Worm (Caenorhabditis elegans) whole organism, L4 larva: ENCODE results near the gene R04A9.1.
A peak's percentile ranks its signal among the peaks of the same experiment; 100 is the strongest.

Source experiments
- D1046.2 ChIP-seq: fragments of 200-800 bp; sonication (Bioruptor generic); IDR thresholded peaks from 2 replicates; pipeline ENCODE4 v1.3.6; 2022; ENCODE audit warnings: missing genetic modification characterization, missing compliant biosample characterization
- F44E2.7 ChIP-seq: fragments of 200-800 bp; sonication (Bioruptor generic); IDR thresholded peaks from 2 replicates; pipeline ENCODE4 v2.1.2; 2022; ENCODE audit warnings: missing genetic modification characterization, missing compliant biosample characterization
- F49E8.2 ChIP-seq: sonication (generic microtip); optimal IDR thresholded peaks from 2 replicates; lab custom pipeline; 2016; ENCODE audit warnings: missing compliant biosample characterization, mild to moderate bottlenecking, missing genetic modification characterization, borderline replicate concordance
- T20F7.1 ChIP-seq: fragments of 200-800 bp; sonication (Bioruptor generic); optimal IDR thresholded peaks from 2 replicates; lab custom pipeline; 2018; ENCODE audit warnings: mild to moderate bottlenecking, missing genetic modification characterization, missing compliant biosample characterization
- T26A8.4 ChIP-seq: fragments of 200-800 bp; sonication (Bioruptor generic); IDR thresholded peaks from 2 replicates; pipeline ENCODE4 v1.3.6; 2022; ENCODE audit warnings: missing genetic modification characterization, missing compliant biosample characterization
- aha-1 ChIP-seq: fragments of 150-350 bp; peaks from one replicate; lab custom pipeline; 2014; ENCODE audit warnings: missing biosample characterization, missing genetic modification characterization
- aly-2 ChIP-seq: sonication (generic microtip); optimal IDR thresholded peaks from 2 replicates; lab custom pipeline; 2018; ENCODE audit warnings: missing biosample characterization, missing genetic modification characterization
- ama-1 ChIP-seq: fragments of 150-350 bp; optimal IDR thresholded peaks from 2 replicates; lab custom pipeline; 2014; ENCODE audit warnings: inconsistent platforms, mixed read lengths
- attf-4 ChIP-seq: sonication (generic microtip); optimal IDR thresholded peaks from 3 replicates; lab custom pipeline; 2017; ENCODE audit warnings: missing biosample characterization, missing genetic modification characterization
- ceh-20 ChIP-seq: fragments of 200-800 bp; sonication (Bioruptor generic); IDR thresholded peaks from 2 replicates; pipeline ENCODE4 v1.3.6; 2022; ENCODE audit warnings: missing genetic modification reagents, missing genetic modification characterization, missing compliant biosample characterization
- ceh-32 ChIP-seq: sonication (generic microtip); optimal IDR thresholded peaks from 2 replicates; lab custom pipeline; 2016; ENCODE audit warnings: mild to moderate bottlenecking, missing genetic modification characterization, missing compliant biosample characterization; ENCODE audit not compliant: poor library complexity
- ctbp-1 ChIP-seq: fragments of 200-800 bp; sonication (Bioruptor generic); IDR thresholded peaks from 2 replicates; pipeline ENCODE4 v1.3.6; 2022; ENCODE audit warnings: missing genetic modification reagents, missing genetic modification characterization, missing compliant biosample characterization
- daf-12 ChIP-seq: fragments of 150-350 bp; optimal IDR thresholded peaks from 2 replicates; lab custom pipeline; 2014; ENCODE audit warnings: missing biosample characterization, missing genetic modification reagents, missing genetic modification characterization
- daf-19 ChIP-seq: fragments of 200-800 bp; sonication (Bioruptor generic); conservative IDR thresholded peaks from 2 replicates; pipeline ENCODE4 v1.3.6; 2022; ENCODE audit warnings: missing genetic modification characterization, missing compliant biosample characterization
- dmd-6 ChIP-seq: fragments of 200-800 bp; sonication (Bioruptor generic); IDR thresholded peaks from 2 replicates; pipeline ENCODE4 v1.3.6; 2022; ENCODE audit warnings: missing genetic modification reagents, missing genetic modification characterization, missing compliant biosample characterization
- duxl-1 ChIP-seq: sonication (generic microtip); optimal IDR thresholded peaks from 2 replicates; lab custom pipeline; 2016; ENCODE audit warnings: mild to moderate bottlenecking, missing genetic modification characterization, moderate library complexity, missing compliant biosample characterization; ENCODE audit not compliant: poor library complexity
- dve-1 ChIP-seq: sonication (generic microtip); optimal IDR thresholded peaks from 2 replicates; lab custom pipeline; 2017; ENCODE audit warnings: antibody characterized with exemption, mild to moderate bottlenecking, missing genetic modification characterization, missing compliant biosample characterization; ENCODE audit not compliant: insufficient read depth
- egl-43 ChIP-seq: fragments of 200-800 bp; sonication (Bioruptor generic); IDR thresholded peaks from 2 replicates; pipeline ENCODE4 v1.3.6; 2022; ENCODE audit warnings: missing genetic modification reagents, missing genetic modification characterization, missing compliant biosample characterization
- hif-1 ChIP-seq, 2 experiments: sonication (generic microtip); optimal IDR thresholded peaks; 2 replicates each; lab custom pipeline; 2016 to 2017; ENCODE audit warnings: missing compliant biosample characterization in 2 of 2, missing genetic modification characterization in 2 of 2, missing genetic modification reagents in 2 of 2, missing genotype in 2 of 2, mild to moderate bottlenecking in 1 of 2
- hlh-11 ChIP-seq: fragments of 200-800 bp; sonication (Bioruptor generic); optimal IDR thresholded peaks from 2 replicates; lab custom pipeline; 2018; ENCODE audit warnings: mild to moderate bottlenecking, missing genetic modification characterization, missing compliant biosample characterization
- hmg-1.1 ChIP-seq: fragments of 200-800 bp; sonication (Bioruptor generic); IDR thresholded peaks from 2 replicates; pipeline ENCODE4 v1.3.6; 2022; ENCODE audit warnings: missing genetic modification reagents, missing genetic modification characterization, missing compliant biosample characterization
- lim-7 ChIP-seq: fragments of 200-800 bp; sonication (Bioruptor generic); IDR thresholded peaks from 2 replicates; pipeline ENCODE4 v1.3.6; 2022; ENCODE audit warnings: missing genetic modification characterization, missing compliant biosample characterization
- lin-29 ChIP-seq: fragments of 200-800 bp; sonication (Bioruptor generic); IDR thresholded peaks from 2 replicates; pipeline ENCODE4 v1.3.6; 2022; ENCODE audit warnings: missing genetic modification reagents, missing genetic modification characterization, missing compliant biosample characterization
- lin-39 ChIP-seq: fragments of 150-350 bp; optimal IDR thresholded peaks from 2 replicates; lab custom pipeline; 2014; ENCODE audit warnings: missing biosample characterization, missing genetic modification reagents, missing genetic modification characterization
- lir-3 ChIP-seq: sonication (generic microtip); optimal IDR thresholded peaks from 2 replicates; lab custom pipeline; 2016; ENCODE audit warnings: mild to moderate bottlenecking, missing genetic modification characterization, missing compliant biosample characterization
- lsy-2 ChIP-seq, 2 experiments: fragments of 150-350 bp in 1 of 2; sonication (generic microtip) in 1 of 2; optimal IDR thresholded peaks; 2 replicates each; lab custom pipeline; 2014 to 2017; ENCODE audit warnings: missing biosample characterization in 2 of 2, missing genetic modification characterization in 2 of 2
- mdt-29 ChIP-seq: fragments of 200-800 bp; sonication (Bioruptor generic); IDR thresholded peaks from 2 replicates; pipeline ENCODE4 v1.3.6; 2022; ENCODE audit warnings: missing genetic modification reagents, missing genetic modification characterization, missing compliant biosample characterization
- mxl-3 ChIP-seq: fragments of 200-800 bp; sonication (Bioruptor generic); optimal IDR thresholded peaks from 2 replicates; lab custom pipeline; 2018; ENCODE audit warnings: mild to moderate bottlenecking, missing genetic modification characterization, missing compliant biosample characterization
- nhr-102 ChIP-seq: sonication (generic microtip); optimal IDR thresholded peaks from 2 replicates; lab custom pipeline; 2016; ENCODE audit warnings: mild to moderate bottlenecking, missing genetic modification characterization, moderate library complexity, missing compliant biosample characterization
- nhr-111 ChIP-seq: fragments of 200-800 bp; sonication (Bioruptor generic); optimal IDR thresholded peaks from 2 replicates; lab custom pipeline; 2018; ENCODE audit warnings: mild to moderate bottlenecking, missing genetic modification characterization, missing compliant biosample characterization
- nhr-237 ChIP-seq: sonication (generic microtip); optimal IDR thresholded peaks from 2 replicates; lab custom pipeline; 2017; ENCODE audit warnings: missing biosample characterization, missing genetic modification characterization
- pha-4 ChIP-seq, 2 experiments: fragments of 150-350 bp in 1 of 2; fragments of 200-800 bp in 1 of 2; sonication (Bioruptor generic) in 1 of 2; IDR thresholded peaks in 1 of 2; optimal IDR thresholded peaks in 1 of 2; 2 replicates each; pipeline versions ENCODE4 v1.3.6 to Lab custom; 2014 to 2022; ENCODE audit warnings: missing genetic modification characterization in 2 of 2, missing genetic modification reagents in 2 of 2, missing biosample characterization in 1 of 2, missing compliant biosample characterization in 1 of 2
- rbr-2 ChIP-seq: sonication (generic microtip); optimal IDR thresholded peaks from 2 replicates; lab custom pipeline; 2016; ENCODE audit warnings: missing genotype, missing genetic modification characterization, missing compliant biosample characterization
- set-16 ChIP-seq: fragments of 200-800 bp; sonication (Bioruptor generic); IDR thresholded peaks from 2 replicates; pipeline ENCODE4 v1.3.6; 2022; ENCODE audit warnings: missing genetic modification reagents, missing genetic modification characterization, missing compliant biosample characterization
- skn-1 ChIP-seq: fragments of 150-350 bp; optimal IDR thresholded peaks from 2 replicates; lab custom pipeline; 2014; ENCODE audit warnings: missing biosample characterization, missing genetic modification characterization
- snpc-1.2 ChIP-seq: fragments of 200-800 bp; sonication (Bioruptor generic); IDR thresholded peaks from 2 replicates; pipeline ENCODE4 v1.3.6; 2022; ENCODE audit warnings: missing genetic modification reagents, missing genetic modification characterization, missing compliant biosample characterization
- spr-1 ChIP-seq: sonication (generic microtip); optimal IDR thresholded peaks from 2 replicates; lab custom pipeline; 2016; ENCODE audit warnings: mild to moderate bottlenecking, missing genetic modification characterization, missing compliant biosample characterization
- spr-3 ChIP-seq: fragments of 200-800 bp; sonication (Bioruptor generic); optimal IDR thresholded peaks from 2 replicates; lab custom pipeline; 2018; ENCODE audit warnings: mild to moderate bottlenecking, missing genetic modification characterization, missing compliant biosample characterization
- tag-97 ChIP-seq: fragments of 200-800 bp; sonication (Bioruptor generic); IDR thresholded peaks from 2 replicates; pipeline ENCODE4 v1.3.6; 2022; ENCODE audit warnings: missing genetic modification characterization, missing compliant biosample characterization
- unc-62 ChIP-seq, 3 experiments: fragments of 150-350 bp in 1 of 3; sonication (generic microtip); optimal IDR thresholded peaks in 2 of 3; peaks in 1 of 3; 1 replicate in 1 of 3; 2 replicates in 2 of 3; lab custom pipeline; 2014 to 2017; ENCODE audit warnings: missing biosample characterization in 3 of 3, missing genetic modification characterization in 3 of 3, missing genetic modification reagents in 3 of 3, missing genotype in 1 of 3
- zag-1 ChIP-seq: fragments of 150-350 bp; optimal IDR thresholded peaks from 2 replicates; lab custom pipeline; 2014; ENCODE audit warnings: missing biosample characterization, missing genetic modification characterization
- zfp-2 ChIP-seq: sonication (generic microtip); optimal IDR thresholded peaks from 2 replicates; lab custom pipeline; 2016; ENCODE audit warnings: mild to moderate bottlenecking, missing genetic modification characterization, missing compliant biosample characterization
- ztf-7 ChIP-seq: fragments of 150-350 bp; optimal IDR thresholded peaks from 2 replicates; lab custom pipeline; 2014; ENCODE audit warnings: missing biosample characterization, missing genetic modification characterization

R04A9.1 gene

ce11 chrX:397259-397658 is 7.4 kb upstream of the R04A9.1 start, which contains the start of gene R04A9.6:
TSS of gene R04A9.6 (plus strand) at chrX:397559.
- TF ChIP-seq lin-29 = no peak
- TF ChIP-seq aha-1 = peak; percentile 73
- TF ChIP-seq, all 104 proteins: peak for 1

ce11 chrX:399535-399934 is 5.2 kb upstream of the R04A9.1 start:
- peak; percentile 82 for TF ChIP-seq set-16
- TF ChIP-seq nhr-237 (tag; lab: Kevin White, UChicago) = no peak
- peak; percentile 61 for TF ChIP-seq aha-1

- TF ChIP-seq D1046.2 (GFP tag; lab: Robert Waterston, UW) = no peak
- TF ChIP-seq nhr-102 (tag; lab: Kevin White, UChicago) = no peak
- peak; percentile 12 for TF ChIP-seq dve-1
- TF ChIP-seq aly-2 = no peak
- TF ChIP-seq hmg-1.1 (GFP tag; lab: Robert Waterston, UW) = peak; percentile 34; the same call in 1 of the 2 replicates
- TF ChIP-seq lim-7 (GFP tag; lab: Robert Waterston, UW) = no peak
- peak; percentile 67 for TF ChIP-seq duxl-1 (tag; lab: Kevin White, UChicago)
- TF ChIP-seq T20F7.1 = no peak
- no peak for TF ChIP-seq ztf-7
- no peak for TF ChIP-seq skn-1 (tag; lab: Kevin White, UChicago)
- TF ChIP-seq nhr-111 (GFP tag; lab: Kevin White, UChicago) = no peak
- TF ChIP-seq zag-1 (tag; lab: Kevin White, UChicago) = no peak
These were observed 1.7 kb upstream of the R04A9.1 start for ce11 chrX:402951-403350.

ce11 chrX:410073-410572 is 5.4 kb downstream of the R04A9.1 start:
- TF ChIP-seq attf-4 (tag; lab: Kevin White, UChicago) (no peak), T26A8.4 (GFP tag; lab: Robert Waterston, UW) (peak; percentile 96), hif-1 (tag; optimal IDR thresholded peaks at IDR 0.05; lab: Kevin White, UChicago) (peak; percentile 43 to 44), spr-3 (GFP tag; lab: Kevin White, UChicago) (peak; percentile 82), spr-1 (tag; lab: Kevin White, UChicago) (peak; percentile 93), mdt-29 (GFP tag; lab: Robert Waterston, UW) (peak; percentile 72; the same call in 1 of the 2 replicates), ztf-7 (peak; percentile 70), ama-1 (lab: Kevin White, UChicago) (no peak), lin-39 (no peak), dmd-6 (GFP tag; lab: Robert Waterston, UW) (peak; percentile 77), lir-3 (peak; percentile 84), T20F7.1 (peak; percentile 85), ctbp-1 (GFP tag; lab: Robert Waterston, UW) (peak; percentile 87), D1046.2 (GFP tag; lab: Robert Waterston, UW) (peak; percentile 89), ceh-20 (peak; percentile 79), duxl-1 (tag; lab: Kevin White, UChicago) (peak; percentile 92), hmg-1.1 (GFP tag; lab: Robert Waterston, UW) (peak; percentile 98), pha-4 (GFP tag; IDR thresholded peaks at IDR 0.05; lab: Robert Waterston, UW) (peak; percentile 86), pha-4 (tag; optimal IDR thresholded peaks at IDR 0.05; lab: Kevin White, UChicago) (peak; percentile 44), snpc-1.2 (0 out of 2 replicates have a peak, but pooled peaks have one; percentile 70), tag-97 (no peak), zfp-2 (tag; lab: Kevin White, UChicago) (peak; percentile 59), daf-12 (tag; lab: Kevin White, UChicago) (no peak), aha-1 (peak; percentile 97), F49E8.2 (peak; percentile 45), egl-43 (peak; percentile 95), lsy-2 (tag; optimal IDR thresholded peaks at IDR 0.05; lab: Kevin White, UChicago) (peak; percentile 86 to 88), ceh-32 (tag; lab: Kevin White, UChicago) (peak; percentile 76), F44E2.7 (no peak), daf-19 (GFP tag; lab: Robert Waterston, UW) (peak; percentile 70), hlh-11 (peak; percentile 89), rbr-2 (tag; lab: Kevin White, UChicago) (peak; percentile 97), unc-62 (GFP tag; optimal IDR thresholded peaks at IDR 0.05 in 1 of 2; lab: Kevin White, UChicago) (peak in 1 of 2 experiments; percentile 90), unc-62 (tag; optimal IDR thresholded peaks at IDR 0.05; lab: Kevin White, UChicago) (no peak), mxl-3 (GFP tag; lab: Kevin White, UChicago) (peak; percentile 79)
